Worm (Caenorhabditis elegans) whole organism, L2 larva: ENCODE data around the gene srd-56.

ENCODE experiments used
- blmp-1 ChIP-seq: sonication (generic microtip); optimal IDR thresholded peaks from 2 replicates; lab custom pipeline; 2017; ENCODE audit warnings: missing genetic modification characterization, mild to moderate bottlenecking, missing compliant biosample characterization, antibody characterized with exemption, moderate library complexity; ENCODE audit not compliant: insufficient read depth
- fos-1 ChIP-seq: fragments of 150-350 bp; optimal IDR thresholded peaks from 2 replicates; lab custom pipeline; 2014; ENCODE audit warnings: missing biosample characterization, missing genetic modification characterization
- lsy-2 ChIP-seq, 2 experiments: fragments of 150-350 bp in 1 of 2; sonication (generic microtip) in 1 of 2; optimal IDR thresholded peaks; 2 replicates each; lab custom pipeline; 2014 to 2017; ENCODE audit warnings: missing biosample characterization in 2 of 2, missing genetic modification characterization in 2 of 2
- mbf-1 ChIP-seq: sonication (generic microtip); optimal IDR thresholded peaks from 2 replicates; lab custom pipeline; 2017; ENCODE audit warnings: missing biosample characterization, missing genetic modification characterization
- nhr-77 ChIP-seq: fragments of 150-350 bp; optimal IDR thresholded peaks from 2 replicates; lab custom pipeline; 2014; ENCODE audit warnings: missing biosample characterization, missing genetic modification characterization
- snpc-4 ChIP-seq: fragments of 150-350 bp; optimal IDR thresholded peaks from 2 replicates; lab custom pipeline; 2014; ENCODE audit warnings: missing biosample characterization, missing genetic modification characterization
- zag-1 ChIP-seq: fragments of 150-350 bp; optimal IDR thresholded peaks from 2 replicates; lab custom pipeline; 2014; ENCODE audit warnings: missing biosample characterization, missing genetic modification characterization

- TF ChIP-seq zag-1 (no peak), mbf-1 (tag; lab: Kevin White, UChicago) (no peak), blmp-1 (tag; lab: Kevin White, UChicago) (no peak), nhr-77 (tag; lab: Kevin White, UChicago) (no peak), fos-1 (tag; lab: Kevin White, UChicago) (peak; percentile 32), snpc-4 (tag; lab: Kevin White, UChicago) (no peak), lsy-2 (tag; optimal IDR thresholded peaks at IDR 0.05; lab: Kevin White, UChicago) (no peak)
Measured at ce11 chrII:7236937-7237336, 33.9 kb upstream of the srd-56 start.
